Worm (Caenorhabditis elegans): ENCODE measurements around the gene F01D4.5.
A peak's percentile ranks its signal among the peaks of the same experiment; 100 is the strongest.

F01D4.5 gene

DNA sequence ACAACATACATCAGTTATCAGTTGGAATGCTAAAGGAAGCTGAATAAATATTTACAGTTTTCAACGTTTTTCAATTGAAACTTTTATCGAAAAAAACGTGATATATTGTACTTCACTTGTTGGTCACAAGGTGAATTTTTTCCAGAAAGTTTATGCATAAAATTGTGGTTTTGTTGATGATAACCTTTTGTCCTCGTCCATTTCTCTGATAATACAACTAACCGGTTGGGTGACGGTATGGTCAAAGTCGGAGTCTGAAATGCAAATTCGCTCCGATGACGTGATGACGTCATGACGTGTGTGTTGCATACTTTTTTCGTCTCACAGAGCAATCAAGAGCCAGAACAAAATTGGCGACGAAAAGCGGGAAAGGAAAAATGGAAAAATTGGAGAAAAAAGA, 28.0 kb upstream of the F01D4.5 start:
- no peak for TF ChIP-seq ceh-90 (tag; optimal IDR thresholded peaks at IDR 0.05)
- no peak for TF ChIP-seq snpc-4 (tag; optimal IDR thresholded peaks at IDR 0.05)
- peak in 1 of 3 experiments; percentile 2 for TF ChIP-seq ceh-82 (tag; optimal IDR thresholded peaks at IDR 0.05)
- peak; percentile 24 for TF ChIP-seq lin-14 (GFP tag; optimal IDR thresholded peaks at IDR 0.05)
- no peak for TF ChIP-seq vab-15 (tag; optimal IDR thresholded peaks at IDR 0.05)
- TF ChIP-seq skn-1 (tag; optimal IDR thresholded peaks at IDR 0.05), result no peak
- TF ChIP-seq lir-3 (tag; optimal IDR thresholded peaks at IDR 0.05; ENCODE audit: poor library complexity), result no peak
- TF ChIP-seq jun-1 (tag; optimal IDR thresholded peaks at IDR 0.05), result peak; percentile 14
- TF ChIP-seq hpl-2 (GFP tag; optimal IDR thresholded peaks at IDR 0.05), result no peak
- TF ChIP-seq elt-3 (tag; optimal IDR thresholded peaks at IDR 0.05), result no peak
- TF ChIP-seq nhr-84 (tag; optimal IDR thresholded peaks at IDR 0.05), result no peak
- TF ChIP-seq nhr-28 (tag; optimal IDR thresholded peaks at IDR 0.05), result no peak
- TF ChIP-seq nhr-20 (tag; optimal IDR thresholded peaks at IDR 0.05), result peak; percentile 15
- no peak for TF ChIP-seq tbx-2 (tag; optimal IDR thresholded peaks at IDR 0.05)
- peak; percentile 4 for TF ChIP-seq ama-1 (optimal IDR thresholded peaks at IDR 0.05)
- TF ChIP-seq nhr-77 (tag; optimal IDR thresholded peaks at IDR 0.05), result no peak
- no peak for TF ChIP-seq dpl-1 (GFP tag; optimal IDR thresholded peaks at IDR 0.05)
- no peak for TF ChIP-seq hlh-4 (tag; optimal IDR thresholded peaks at IDR 0.05)
- TF ChIP-seq egl-27 (tag; optimal IDR thresholded peaks at IDR 0.05), result no peak
- TF ChIP-seq lin-35 (GFP tag; optimal IDR thresholded peaks at IDR 0.05), result peak in 1 of 2 experiments; percentile 44
- TF ChIP-seq nhr-71 (tag; optimal IDR thresholded peaks at IDR 0.05), result peak; percentile 57
- TF ChIP-seq snu-23 (GFP tag; optimal IDR thresholded peaks at IDR 0.05), result no peak
- peak; percentile 3 for TF ChIP-seq nhr-90 (tag; optimal IDR thresholded peaks at IDR 0.05; ENCODE audit: poor library complexity)
- peak; percentile 94 for TF ChIP-seq elt-2 (tag; optimal IDR thresholded peaks at IDR 0.05)
- no peak for TF ChIP-seq unc-62 (GFP tag; optimal IDR thresholded peaks at IDR 0.05)
- no peak for TF ChIP-seq nhr-85 (tag)
- no peak for TF ChIP-seq pag-3 (tag; optimal IDR thresholded peaks at IDR 0.05; ENCODE audit: borderline replicate concordance, insufficient read depth)
- TF ChIP-seq efl-1 (optimal IDR thresholded peaks at IDR 0.05), result no peak
- TF ChIP-seq efl-1 (GFP tag; optimal IDR thresholded peaks at IDR 0.05 in 1 of 2), result peak in 1 of 2 experiments; percentile 82
- peak; percentile 20 for TF ChIP-seq nhr-47 (tag; optimal IDR thresholded peaks at IDR 0.05)
- peak in 1 of 2 experiments; percentile 8 for TF ChIP-seq lsy-2 (tag; optimal IDR thresholded peaks at IDR 0.05)
- TF ChIP-seq unc-130 (tag; optimal IDR thresholded peaks at IDR 0.05), result no peak

DNA sequence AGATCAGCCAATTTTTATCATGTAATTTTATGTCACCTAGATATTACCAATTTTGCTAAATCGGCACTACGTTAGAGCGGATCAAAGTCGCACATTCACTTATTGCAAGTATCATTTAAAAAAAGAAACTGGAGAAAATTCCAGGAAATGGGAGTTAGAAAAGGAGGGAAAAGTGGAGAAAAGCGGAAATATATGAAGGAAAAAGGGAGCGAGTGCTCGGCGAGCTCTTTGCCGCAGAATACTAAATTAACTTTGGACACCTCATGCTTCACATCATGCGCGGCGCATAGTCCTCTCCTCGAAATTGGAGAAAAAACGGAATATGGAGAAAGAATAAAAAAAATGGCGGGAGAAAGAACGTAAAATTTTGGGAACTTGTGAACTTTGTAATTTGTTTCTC, 24.1 kb upstream of the F01D4.5 start:
- TF ChIP-seq nhr-47 (tag; optimal IDR thresholded peaks at IDR 0.05), result peak; percentile 68
- no peak for TF ChIP-seq hlh-4 (tag; optimal IDR thresholded peaks at IDR 0.05)
- TF ChIP-seq zag-1 (tag; optimal IDR thresholded peaks at IDR 0.05), result no peak
- TF ChIP-seq unc-98 (GFP tag; IDR thresholded peaks at IDR 0.05), result no peak
- TF ChIP-seq nhr-76 (tag; optimal IDR thresholded peaks at IDR 0.05), result no peak
- no peak for TF ChIP-seq zip-4 (GFP tag; optimal IDR thresholded peaks at IDR 0.05)
- TF ChIP-seq swsn-7 (tag; optimal IDR thresholded peaks at IDR 0.05), result peak; percentile 45
- no peak for TF ChIP-seq nhr-20 (tag; optimal IDR thresholded peaks at IDR 0.05)
- TF ChIP-seq fkh-10 (GFP tag; optimal IDR thresholded peaks at IDR 0.05), result peak; percentile 86
- TF ChIP-seq lsy-2 (tag; optimal IDR thresholded peaks at IDR 0.05), result peak in 1 of 2 experiments; percentile 1
- TF ChIP-seq ets-5 (GFP tag; IDR thresholded peaks at IDR 0.05), result no peak
- no peak for TF ChIP-seq pqm-1 (tag; optimal IDR thresholded peaks at IDR 0.05)
- TF ChIP-seq efl-3 (GFP tag; optimal IDR thresholded peaks at IDR 0.05), result no peak
- peak; percentile 32 for TF ChIP-seq tbx-2 (tag; optimal IDR thresholded peaks at IDR 0.05)
- TF ChIP-seq mep-1 (tag; optimal IDR thresholded peaks at IDR 0.05), result no peak
- TF ChIP-seq ceh-82 (tag; optimal IDR thresholded peaks at IDR 0.05), result peak in 1 of 3 experiments; percentile 8
- TF ChIP-seq lin-14 (GFP tag; optimal IDR thresholded peaks at IDR 0.05), result peak; percentile 88
- TF ChIP-seq egl-13 (tag; optimal IDR thresholded peaks at IDR 0.05), result peak; percentile 87
- no peak for TF ChIP-seq ces-1 (GFP tag; optimal IDR thresholded peaks at IDR 0.05)
- peak; percentile 77 for TF ChIP-seq fkh-8 (tag; optimal IDR thresholded peaks at IDR 0.05)
- TF ChIP-seq unc-86 (tag; optimal IDR thresholded peaks at IDR 0.05), result peak; percentile 93
- no peak for TF ChIP-seq lir-3 (tag; optimal IDR thresholded peaks at IDR 0.05; ENCODE audit: poor library complexity)
- peak in 1 of 2 experiments; percentile 18 for TF ChIP-seq lin-35 (GFP tag; optimal IDR thresholded peaks at IDR 0.05)
- TF ChIP-seq snu-23 (GFP tag; optimal IDR thresholded peaks at IDR 0.05), result peak; percentile 29
- peak; percentile 26 for TF ChIP-seq dsc-1 (tag; optimal IDR thresholded peaks at IDR 0.05)
- TF ChIP-seq Y116A8C.19 (tag; optimal IDR thresholded peaks at IDR 0.05; ENCODE audit: borderline replicate concordance), result no peak
- TF ChIP-seq xbp-1 (tag; optimal IDR thresholded peaks at IDR 0.05), result peak; percentile 22
- TF ChIP-seq mef-2 (tag; optimal IDR thresholded peaks at IDR 0.05), result peak; percentile 58
- TF ChIP-seq irx-1 (tag; optimal IDR thresholded peaks at IDR 0.05), result no peak
- TF ChIP-seq nhr-71 (tag; optimal IDR thresholded peaks at IDR 0.05), result peak; percentile 73
